Worm (Caenorhabditis elegans): ENCODE data around the gene selt-1.2.

selt-1.2 gene

DNA sequence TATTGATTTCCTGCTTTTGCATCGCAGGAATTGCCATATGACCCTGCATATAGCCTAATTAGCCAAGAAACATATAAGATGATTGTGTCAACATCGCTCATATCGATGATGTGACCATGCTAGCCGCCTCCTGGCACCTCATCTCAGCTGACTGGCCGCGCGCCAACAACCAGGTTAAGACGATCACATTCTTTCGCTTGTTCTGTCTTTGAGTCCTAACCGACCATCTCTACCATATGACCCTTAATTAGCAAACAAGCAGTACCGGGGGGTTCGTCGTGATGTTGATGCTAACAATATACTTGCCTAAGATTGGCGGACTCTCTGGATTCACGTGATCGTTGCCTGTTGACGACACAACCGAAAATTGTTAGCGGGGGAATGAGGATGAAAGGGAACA, 24.6 kb downstream of the selt-1.2 start (continued):
- no peak for TF ChIP-seq madf-5 (GFP tag; IDR thresholded peaks at IDR 0.05)
- no peak for TF ChIP-seq zag-1 (tag; optimal IDR thresholded peaks at IDR 0.05)
- peak; percentile 38 for TF ChIP-seq nhr-11 (tag; optimal IDR thresholded peaks at IDR 0.05)
- TF ChIP-seq nhr-102 (tag; optimal IDR thresholded peaks at IDR 0.05): no peak
- TF ChIP-seq mxl-2 (GFP tag; conservative IDR thresholded peaks at IDR 0.05): no peak
- TF ChIP-seq nhr-28 (tag; optimal IDR thresholded peaks at IDR 0.05): peak; percentile 23
- TF ChIP-seq hlh-30 (tag; optimal IDR thresholded peaks at IDR 0.05; ENCODE audit: insufficient read depth): peak; percentile 93
- no peak for TF ChIP-seq lsy-2 (tag; optimal IDR thresholded peaks at IDR 0.05)
- TF ChIP-seq daf-16 (GFP tag; optimal IDR thresholded peaks at IDR 0.05): no peak
- peak; percentile 9 for TF ChIP-seq daf-16 (tag; optimal IDR thresholded peaks at IDR 0.05)
- no peak for TF ChIP-seq lin-39 (tag; optimal IDR thresholded peaks at IDR 0.05)
- TF ChIP-seq mdl-1 (tag; optimal IDR thresholded peaks at IDR 0.05): no peak
- no peak for TF ChIP-seq dmd-8 (GFP tag; IDR thresholded peaks at IDR 0.05)
- no peak for TF ChIP-seq hmg-1.1 (GFP tag; IDR thresholded peaks at IDR 0.05)
- TF ChIP-seq ceh-32 (tag; optimal IDR thresholded peaks at IDR 0.05; ENCODE audit: poor library complexity): no peak
- TF ChIP-seq ceh-44 (GFP tag; IDR thresholded peaks at IDR 0.05): no peak
- no peak for TF ChIP-seq nhr-42 (GFP tag; IDR thresholded peaks at IDR 0.05)
- TF ChIP-seq vab-7 (GFP tag; IDR thresholded peaks at IDR 0.05): no peak
- no peak for TF ChIP-seq fos-1 (tag; optimal IDR thresholded peaks at IDR 0.05)
- TF ChIP-seq arid-1 (GFP tag; conservative IDR thresholded peaks at IDR 0.05): no peak
- TF ChIP-seq dmd-9 (GFP tag; IDR thresholded peaks at IDR 0.05): no peak
- no peak for TF ChIP-seq aly-2 (tag; optimal IDR thresholded peaks at IDR 0.05)
- TF ChIP-seq R02D3.7 (tag; optimal IDR thresholded peaks at IDR 0.05): no peak
- TF ChIP-seq D1046.2 (GFP tag; IDR thresholded peaks at IDR 0.05): no peak
- TF ChIP-seq nhr-41 (GFP tag; IDR thresholded peaks at IDR 0.05): no peak
- TF ChIP-seq F49E8.2 (tag; optimal IDR thresholded peaks at IDR 0.05; ENCODE audit: borderline replicate concordance): no peak
- no peak for TF ChIP-seq tag-97 (GFP tag; IDR thresholded peaks at IDR 0.05)
- no peak for TF ChIP-seq rbr-2 (tag; optimal IDR thresholded peaks at IDR 0.05)
- no peak for TF ChIP-seq T26A8.4 (GFP tag; IDR thresholded peaks at IDR 0.05)
- no peak for TF ChIP-seq lin-13 (GFP tag; optimal IDR thresholded peaks at IDR 0.05)
- no peak for TF ChIP-seq ztf-7 (tag; optimal IDR thresholded peaks at IDR 0.05)

DNA sequence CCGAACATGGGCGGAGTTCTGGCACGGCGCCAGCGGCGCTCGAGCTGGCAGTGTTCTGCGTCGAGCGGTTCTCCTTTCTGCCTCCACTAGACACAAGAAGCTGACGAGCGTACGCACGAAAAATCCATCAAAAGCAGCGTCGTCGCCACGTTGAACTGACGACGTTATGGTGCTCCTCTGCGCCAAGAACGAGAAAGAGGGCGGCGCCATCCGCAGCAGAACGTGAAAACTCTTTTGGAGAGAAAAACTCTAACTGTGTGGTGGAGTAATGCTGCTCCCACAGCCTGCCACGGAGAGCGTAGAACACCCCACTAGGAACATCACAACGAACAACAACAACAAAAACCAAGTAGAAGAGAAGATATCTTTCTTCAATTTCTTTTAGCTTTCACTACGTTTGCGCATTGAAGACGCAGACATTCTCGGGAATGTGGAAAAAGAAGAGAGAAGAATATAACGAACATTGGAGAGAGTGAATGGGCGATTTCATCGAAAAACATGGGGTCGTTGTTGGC, 25.2 kb downstream of the selt-1.2 start:
- TF ChIP-seq zfp-3 (GFP tag; conservative IDR thresholded peaks at IDR 0.05) (no peak), ceh-20 (GFP tag; IDR thresholded peaks at IDR 0.05) (peak; percentile 40; the same call in 1 of the 2 replicates), lin-39 (tag; optimal IDR thresholded peaks at IDR 0.05) (no peak), lin-15B (tag; optimal IDR thresholded peaks at IDR 0.05) (no peak), lir-3 (tag; optimal IDR thresholded peaks at IDR 0.05) (no peak), ctbp-1 (GFP tag; IDR thresholded peaks at IDR 0.05) (0 out of 2 replicates have a peak, but pooled peaks have one; percentile 37), php-3 (GFP tag; IDR thresholded peaks at IDR 0.05) (no peak), daf-19 (GFP tag; conservative IDR thresholded peaks at IDR 0.05) (no peak), vab-7 (GFP tag; IDR thresholded peaks at IDR 0.05) (no peak), zfp-2 (tag; optimal IDR thresholded peaks at IDR 0.05) (no peak), skn-1 (tag; optimal IDR thresholded peaks at IDR 0.05) (no peak), ZK337.2 (GFP tag; IDR thresholded peaks at IDR 0.05) (no peak), nhr-48 (tag; optimal IDR thresholded peaks at IDR 0.05) (no peak), lsy-2 (tag; optimal IDR thresholded peaks at IDR 0.05) (peak in 1 of 2 experiments; percentile 27), unc-39 (tag; optimal IDR thresholded peaks at IDR 0.05) (no peak), F10B5.3 (tag; optimal IDR thresholded peaks at IDR 0.05) (no peak), snpc-1.2 (GFP tag; IDR thresholded peaks at IDR 0.05) (no peak), D1046.2 (GFP tag; IDR thresholded peaks at IDR 0.05) (no peak), mxl-3 (GFP tag; optimal IDR thresholded peaks at IDR 0.05) (no peak), mep-1 (tag; optimal IDR thresholded peaks at IDR 0.05) (peak; percentile 41), daf-8 (GFP tag; IDR thresholded peaks at IDR 0.05) (no peak), egl-27 (tag; optimal IDR thresholded peaks at IDR 0.05) (no peak), jun-1 (tag; optimal IDR thresholded peaks at IDR 0.05) (no peak), unc-62 (GFP tag; optimal IDR thresholded peaks at IDR 0.05 in 1 of 2) (peak in 1 of 2 experiments; percentile 93), unc-62 (tag; optimal IDR thresholded peaks at IDR 0.05) (no peak), gei-8 (GFP tag; optimal IDR thresholded peaks at IDR 0.05) (no peak)

Data from whole organism, L4 larva.